Worm (Caenorhabditis elegans): ENCODE results near the gene pho-8.

DNA sequence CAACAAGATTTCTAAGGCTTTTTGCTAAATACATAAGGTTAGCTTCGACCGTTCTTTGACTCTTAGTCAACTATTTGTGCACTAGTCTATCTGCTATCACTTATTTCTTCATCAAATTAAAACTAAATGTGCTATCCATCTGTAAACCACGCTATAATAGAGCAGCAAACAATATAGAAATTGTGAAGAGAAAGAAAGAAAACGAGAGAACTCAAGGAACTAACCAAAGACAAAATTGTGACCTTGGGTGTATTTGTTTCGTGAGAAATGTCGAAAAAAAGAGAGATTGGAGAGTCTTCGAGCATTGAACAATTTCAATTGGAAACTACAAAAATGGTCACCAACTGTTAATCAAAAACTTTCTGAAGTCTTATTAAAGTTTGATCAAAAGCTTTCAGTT is 51.7 kb downstream of the pho-8 start:
- TF ChIP-seq ref-1 (GFP tag; conservative IDR thresholded peaks at IDR 0.05) (no peak), T22C8.4 (GFP tag; IDR thresholded peaks at IDR 0.05) (no peak), tab-1 (GFP tag; IDR thresholded peaks at IDR 0.05) (no peak), ztf-29 (GFP tag; IDR thresholded peaks at IDR 0.05) (no peak)

Data from whole organism, midembryonic.